Fruit fly (Drosophila melanogaster): ENCODE data around the gene CG13786.

The CG13786 gene

dm6 chr2L:7227434-7227833 is 25.3 kb downstream of the CG13786 start, which contains the start of gene CG43799:
Gene CG43799 (plus strand): TSS chr2L:7227734.
- no peak for TF ChIP-seq CG1621 (tag; optimal IDR thresholded peaks at IDR 0.05)
- TF ChIP-seq CG3032 (tag; optimal IDR thresholded peaks at IDR 0.05): no peak
- no peak for TF ChIP-seq pdm3 (GFP tag; optimal IDR thresholded peaks at IDR 0.05)
- TF ChIP-seq fd85E (GFP tag; optimal IDR thresholded peaks at IDR 0.05): no peak
- TF ChIP-seq topi (GFP tag; optimal IDR thresholded peaks at IDR 0.05): no peak
- no peak for TF ChIP-seq Sox14 (GFP tag; optimal IDR thresholded peaks at IDR 0.05)
- TF ChIP-seq Eip78C (GFP tag): no peak

- TF ChIP-seq CG32006 (GFP tag; optimal IDR thresholded peaks at IDR 0.05) (no peak), CG6808 (GFP tag; optimal IDR thresholded peaks at IDR 0.05) (peak; percentile 87)
These were observed 26.2 kb downstream of the CG13786 start for dm6 chr2L:7226587-7226986.

- TF ChIP-seq CG6808 (GFP tag; optimal IDR thresholded peaks at IDR 0.05) (no peak), Smox (GFP tag; optimal IDR thresholded peaks at IDR 0.05) (no peak), svp (GFP tag) (no peak), Ets21C (GFP tag; optimal IDR thresholded peaks at IDR 0.05) (no peak), CG3919 (GFP tag; optimal IDR thresholded peaks at IDR 0.05) (no peak), achi (GFP tag; optimal IDR thresholded peaks at IDR 0.05) (no peak)
These were observed 29.9 kb downstream of the CG13786 start, which contains the start of gene mEFG1 for dm6 chr2L:7222829-7223272. Gene mEFG1 (minus strand): TSS chr2L:7223081.

dm6 chr2L:7219650-7220267 is 33.0 kb downstream of the CG13786 start, which contains the start of gene CG13784:
Gene CG13784 (minus strand): TSS chr2L:7220033.
- TF ChIP-seq salr (GFP tag; optimal IDR thresholded peaks at IDR 0.05): no peak
- TF ChIP-seq lz (GFP tag; optimal IDR thresholded peaks at IDR 0.05): peak; percentile 35
- TF ChIP-seq Hr38 (GFP tag; optimal IDR thresholded peaks at IDR 0.05): no peak
- no peak for TF ChIP-seq CG15336 (GFP tag; IDR thresholded peaks at IDR 0.05)
- TF ChIP-seq CG34406 (GFP tag; optimal IDR thresholded peaks at IDR 0.05): no peak
- no peak for TF ChIP-seq dsx (GFP tag; optimal IDR thresholded peaks at IDR 0.05; ENCODE audit: poor library complexity, severe bottlenecking)
- TF ChIP-seq CG1621 (tag; optimal IDR thresholded peaks at IDR 0.05): no peak
- peak; percentile 43 for TF ChIP-seq CG6854 (GFP tag; optimal IDR thresholded peaks at IDR 0.05)
- peak; percentile 54 for TF ChIP-seq vri (GFP tag; optimal IDR thresholded peaks at IDR 0.05)
- TF ChIP-seq CG7368 (GFP tag; optimal IDR thresholded peaks at IDR 0.05): no peak
- no peak for TF ChIP-seq CG3919 (GFP tag; optimal IDR thresholded peaks at IDR 0.05)
- TF ChIP-seq Hr39 (GFP tag; optimal IDR thresholded peaks at IDR 0.05): no peak
- peak; percentile 15 for TF ChIP-seq Eip75B (GFP tag; optimal IDR thresholded peaks at IDR 0.05)
- no peak for TF ChIP-seq CG6276 (GFP tag; optimal IDR thresholded peaks at IDR 0.05)
- TF ChIP-seq Smox (GFP tag; optimal IDR thresholded peaks at IDR 0.05): no peak
- TF ChIP-seq CG6808 (GFP tag; optimal IDR thresholded peaks at IDR 0.05): peak; percentile 36
- TF ChIP-seq CG11762 (GFP tag; optimal IDR thresholded peaks at IDR 0.05; ENCODE audit: insufficient read depth): no peak
- TF ChIP-seq fd85E (GFP tag; optimal IDR thresholded peaks at IDR 0.05): no peak
- no peak for TF ChIP-seq Sox15 (GFP tag; optimal IDR thresholded peaks at IDR 0.05)
- TF ChIP-seq CG10631 (GFP tag; optimal IDR thresholded peaks at IDR 0.05): peak; percentile 9
- no peak for TF ChIP-seq dac (GFP tag; optimal IDR thresholded peaks at IDR 0.05)
- no peak for TF ChIP-seq Lpt (GFP tag; optimal IDR thresholded peaks at IDR 0.05)
- no peak for TF ChIP-seq CG16779 (tag; optimal IDR thresholded peaks at IDR 0.05)
- TF ChIP-seq svp (GFP tag): peak; percentile 73
- peak; percentile 54 for TF ChIP-seq Sox14 (GFP tag; optimal IDR thresholded peaks at IDR 0.05)
- no peak for TF ChIP-seq CG8632 (GFP tag; optimal IDR thresholded peaks at IDR 0.05)
- TF ChIP-seq CG8319 (GFP tag; optimal IDR thresholded peaks at IDR 0.05): no peak
- TF ChIP-seq Hr4 (GFP tag; optimal IDR thresholded peaks at IDR 0.05): peak; percentile 23
- TF ChIP-seq Eip78C (GFP tag): peak; percentile 77
- peak; percentile 42; the same call in 1 of the 3 replicates for TF ChIP-seq CG6163 (GFP tag; IDR thresholded peaks at IDR 0.05)
- TF ChIP-seq cyc (GFP tag; optimal IDR thresholded peaks at IDR 0.05): peak; percentile 11
- no peak for TF ChIP-seq Gug (GFP tag; IDR thresholded peaks at IDR 0.05)
- TF ChIP-seq CG11294 (GFP tag; IDR thresholded peaks at IDR 0.05): no peak
- no peak for TF ChIP-seq Eip93F (GFP tag; optimal IDR thresholded peaks at IDR 0.05)
- no peak for TF ChIP-seq CG31627 (GFP tag; optimal IDR thresholded peaks at IDR 0.05)
- TF ChIP-seq CG10669 (GFP tag; optimal IDR thresholded peaks at IDR 0.05): no peak
- no peak for TF ChIP-seq spab (GFP tag; optimal IDR thresholded peaks at IDR 0.05)
- TF ChIP-seq pdm3 (GFP tag; optimal IDR thresholded peaks at IDR 0.05): peak; percentile 4
- TF ChIP-seq eg (GFP tag; IDR thresholded peaks at IDR 0.05): peak; percentile 66; the same call in 2 of the 3 replicates
- peak; percentile 18; the same call in 1 of the 3 replicates for TF ChIP-seq CG8119 (GFP tag; IDR thresholded peaks at IDR 0.05)

Data from whole organism, prepupa.